Fruit fly (Drosophila melanogaster) whole organism, wandering third instar larva: ENCODE results near the gene CG8100.

Experiments used
- Abd-B ChIP-seq: fragments of >200 bp; optimal IDR thresholded peaks from 2 replicates; lab custom pipeline; 2017; ENCODE audit warnings: missing biosample characterization, missing genetic modification characterization
- CG32264 ChIP-seq: fragments of 200-800 bp; sonication (Bioruptor generic); optimal IDR thresholded peaks from 2 replicates; lab custom pipeline; 2016; ENCODE audit warnings: missing biosample characterization, missing genetic modification characterization
- CG9705 ChIP-seq: fragments of 200-800 bp; sonication (Bioruptor generic); optimal IDR thresholded peaks from 2 replicates; lab custom pipeline; 2018; ENCODE audit warnings: missing biosample characterization, mild to moderate bottlenecking, missing genetic modification characterization
- CrebA ChIP-seq: fragments of 200-800 bp; sonication (Bioruptor generic); optimal IDR thresholded peaks from 2 replicates; lab custom pipeline; 2016; ENCODE audit warnings: missing biosample characterization, mild to moderate bottlenecking, missing genetic modification characterization, borderline replicate concordance
- Dfd ChIP-seq: fragments of >200 bp; optimal IDR thresholded peaks from 2 replicates; lab custom pipeline; 2017; ENCODE audit warnings: missing biosample characterization, missing genetic modification characterization
- Dif ChIP-seq: fragments of 200-275, 200-300 bp; sonication (Bioruptor generic); optimal IDR thresholded peaks from 2 replicates; lab custom pipeline; 2018; ENCODE audit warnings: missing biosample characterization, missing genetic modification characterization; ENCODE audit not compliant: partially characterized antibody
- GATAd ChIP-seq: sonication (Bioruptor generic); optimal IDR thresholded peaks from 2 replicates; lab custom pipeline; 2016; ENCODE audit warnings: missing biosample characterization, missing genetic modification characterization
- HLH106 ChIP-seq: fragments of 200-800 bp; optimal IDR thresholded peaks from 3 replicates; lab custom pipeline; 2019; ENCODE audit warnings: missing biosample characterization, mild to moderate bottlenecking, missing genetic modification characterization, moderate library complexity
- Hnf4 ChIP-seq: fragments of 200-800 bp; sonication (Bioruptor generic); optimal IDR thresholded peaks from 2 replicates; lab custom pipeline; 2016; ENCODE audit warnings: missing biosample characterization, mild to moderate bottlenecking, missing genetic modification characterization
- Hr78 ChIP-seq: fragments of >200 bp; optimal IDR thresholded peaks from 2 replicates; lab custom pipeline; 2017; ENCODE audit warnings: missing biosample characterization, missing genetic modification characterization
- Hr83 ChIP-seq: fragments of 200-300 bp; sonication (Bioruptor generic); optimal IDR thresholded peaks from 2 replicates; lab custom pipeline; 2016; ENCODE audit warnings: missing biosample characterization, mild to moderate bottlenecking, missing genetic modification characterization, moderate library complexity; ENCODE audit not compliant: poor library complexity, severe bottlenecking
- Jra ChIP-seq: sonication (Bioruptor generic); optimal IDR thresholded peaks from 2 replicates; lab custom pipeline; 2016; ENCODE audit warnings: missing biosample characterization, missing genetic modification characterization
- Mio ChIP-seq: sonication (Bioruptor generic); optimal IDR thresholded peaks from 2 replicates; lab custom pipeline; 2016; ENCODE audit warnings: missing biosample characterization, missing genetic modification characterization
- Myc ChIP-seq: fragments of >200 bp; optimal IDR thresholded peaks from 2 replicates; lab custom pipeline; 2017
- N ChIP-seq: fragments of >200 bp; optimal IDR thresholded peaks from 2 replicates; lab custom pipeline; 2018; ENCODE audit warnings: missing biosample characterization, missing external identifiers, missing genetic modification characterization
- OdsH ChIP-seq: fragments of 200-800 bp; sonication (Bioruptor generic); optimal IDR thresholded peaks from 2 replicates; lab custom pipeline; 2016; ENCODE audit warnings: missing biosample characterization, mild to moderate bottlenecking, missing genetic modification characterization
- Rel ChIP-seq, 2 experiments: fragments of 200-800 bp; sonication (Bioruptor generic) in 1 of 2; optimal IDR thresholded peaks; 2 replicates in 1 of 2; 3 replicates in 1 of 2; lab custom pipeline; 2016 to 2019; ENCODE audit warnings: mild to moderate bottlenecking in 2 of 2, missing biosample characterization in 2 of 2, missing genetic modification characterization in 2 of 2, moderate library complexity in 1 of 2
- Sp1 ChIP-seq: fragments of 200-800 bp; sonication (Bioruptor generic); optimal IDR thresholded peaks from 3 replicates; lab custom pipeline; 2019; ENCODE audit warnings: missing biosample characterization, mild to moderate bottlenecking, missing genetic modification characterization, moderate library complexity
- Vsx2 ChIP-seq: fragments of 200-300, 225-300 bp; sonication (Bioruptor generic); optimal IDR thresholded peaks from 2 replicates; lab custom pipeline; 2018; ENCODE audit warnings: missing biosample characterization, missing genetic modification characterization; ENCODE audit not compliant: partially characterized antibody
- br ChIP-seq: fragments of 200-800 bp; sonication (Bioruptor generic); optimal IDR thresholded peaks from 2 replicates; lab custom pipeline; 2016; ENCODE audit warnings: missing biosample characterization, missing genetic modification characterization
- brk ChIP-seq: fragments of 200-800 bp; sonication (Bioruptor generic); optimal IDR thresholded peaks from 2 replicates; lab custom pipeline; 2016; ENCODE audit warnings: missing biosample characterization, mild to moderate bottlenecking, missing genetic modification characterization
- dl ChIP-seq, 2 experiments: fragments of 175-275, 200-275 bp in 1 of 2; fragments of 200-275 bp in 1 of 2; sonication (Bioruptor generic); optimal IDR thresholded peaks; lab custom pipeline; 2018; ENCODE audit warnings: mild to moderate bottlenecking in 2 of 2, missing biosample characterization in 2 of 2, missing genetic modification characterization in 2 of 2, moderate library complexity in 2 of 2; ENCODE audit not compliant: partially characterized antibody in 2 of 2, insufficient read depth in 1 of 2
- dmrt93B ChIP-seq: fragments of 200-800 bp; sonication (Bioruptor generic); optimal IDR thresholded peaks from 2 replicates; lab custom pipeline; 2018; ENCODE audit warnings: missing biosample characterization, mild to moderate bottlenecking, missing genetic modification characterization
- dsf ChIP-seq: sonication (Bioruptor generic); optimal IDR thresholded peaks from 2 replicates; lab custom pipeline; 2016; ENCODE audit warnings: missing biosample characterization, missing genetic modification characterization, borderline replicate concordance
- ey ChIP-seq: fragments of 200-800 bp; sonication (Bioruptor generic); optimal IDR thresholded peaks from 2 replicates; lab custom pipeline; 2016; ENCODE audit warnings: missing biosample characterization, missing genetic modification characterization
- foxo ChIP-seq, 2 experiments: fragments of 200-800 bp; sonication (Bioruptor generic); optimal IDR thresholded peaks; 2 replicates in 1 of 2; 3 replicates in 1 of 2; lab custom pipeline; 2016 to 2017; ENCODE audit warnings: missing biosample characterization in 2 of 2, missing genetic modification characterization in 2 of 2
- fru ChIP-seq: fragments of 200-800 bp; sonication (Bioruptor generic); optimal IDR thresholded peaks from 3 replicates; lab custom pipeline; 2016; ENCODE audit warnings: missing biosample characterization, mild to moderate bottlenecking, missing genetic modification characterization
- h ChIP-seq: fragments of 200-800 bp; sonication (Bioruptor generic); optimal IDR thresholded peaks from 3 replicates; lab custom pipeline; 2016; ENCODE audit warnings: missing biosample characterization, mild to moderate bottlenecking, missing genetic modification characterization
- jim ChIP-seq: fragments of 175-275, 200-325 bp; sonication (Bioruptor generic); optimal IDR thresholded peaks from 2 replicates; lab custom pipeline; 2016; ENCODE audit warnings: missing biosample characterization, mild to moderate bottlenecking, missing genetic modification characterization
- lola ChIP-seq: fragments of >200 bp; optimal IDR thresholded peaks from 2 replicates; lab custom pipeline; 2017; ENCODE audit warnings: missing biosample characterization, missing genetic modification characterization
- pan ChIP-seq: fragments of >200 bp; optimal IDR thresholded peaks from 2 replicates; lab custom pipeline; 2017
- psq ChIP-seq: fragments of 200-800 bp; sonication (Bioruptor generic); optimal IDR thresholded peaks from 3 replicates; lab custom pipeline; 2017; ENCODE audit warnings: missing biosample characterization, mild to moderate bottlenecking, missing genetic modification characterization, moderate library complexity
- rgr ChIP-seq: fragments of 200-800 bp; sonication (Bioruptor generic); optimal IDR thresholded peaks from 3 replicates; lab custom pipeline; 2016; ENCODE audit warnings: missing biosample characterization, mild to moderate bottlenecking, missing genetic modification characterization
- sage ChIP-seq: fragments of 200-800 bp; sonication (Bioruptor generic); optimal IDR thresholded peaks from 2 replicates; lab custom pipeline; 2016; ENCODE audit warnings: missing biosample characterization, mild to moderate bottlenecking, missing genetic modification characterization
- sv ChIP-seq: fragments of 200-800 bp; sonication (Bioruptor generic); optimal IDR thresholded peaks from 3 replicates; lab custom pipeline; 2016; ENCODE audit warnings: missing biosample characterization, missing genetic modification characterization
- tai ChIP-seq: sonication (Bioruptor generic); optimal IDR thresholded peaks from 2 replicates; lab custom pipeline; 2016; ENCODE audit warnings: missing biosample characterization, missing genetic modification characterization
- usp ChIP-seq: fragments of >200 bp; optimal IDR thresholded peaks from 2 replicates; lab custom pipeline; 2017; ENCODE audit warnings: missing biosample characterization, missing genetic modification characterization
- woc ChIP-seq: sonication (Bioruptor generic); optimal IDR thresholded peaks from 2 replicates; lab custom pipeline; 2016; ENCODE audit warnings: missing biosample characterization, mild to moderate bottlenecking, missing genetic modification characterization

Gene CG8100

DNA sequence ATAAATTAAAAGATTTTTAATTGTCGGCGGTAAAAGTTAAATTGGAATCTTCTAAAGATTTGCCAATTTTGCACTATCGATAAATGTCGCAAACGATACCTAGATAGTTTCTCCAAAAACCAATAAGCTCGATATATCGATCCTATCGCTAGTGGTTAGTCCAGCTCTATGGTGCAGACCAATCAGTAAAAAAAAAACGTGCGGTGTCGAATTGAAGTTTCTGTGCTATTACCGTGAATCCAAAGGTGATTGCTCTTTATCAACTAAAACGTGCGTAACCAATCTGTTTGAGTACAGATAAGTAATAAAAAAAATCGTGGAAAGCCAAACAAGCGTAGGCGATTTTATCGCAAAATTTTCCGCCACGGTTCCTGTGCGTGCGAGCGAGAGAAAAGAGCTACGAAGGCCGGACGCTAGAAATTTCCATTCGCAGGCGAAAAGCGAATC, 46.5 kb upstream of the CG8100 start, which contains the start of gene Hsp110:
Gene Hsp110, plus strand, starts transcription at position 153 of the 447 bp plus-strand sequence.
- TF ChIP-seq rgr (GFP tag; lab: Kevin White, UChicago) (peak; percentile 62), woc (GFP tag; lab: Kevin White, UChicago) (peak; percentile 7), ey (GFP tag; lab: Kevin White, UChicago) (no peak), Hnf4 (peak; percentile 83), GATAd (GFP tag; lab: Kevin White, UChicago) (peak; percentile 18), usp (GFP tag; lab: Kevin White, UChicago) (no peak), CG9705 (GFP tag; lab: Kevin White, UChicago) (no peak), Vsx2 (GFP tag; lab: Kevin White, UChicago) (no peak), OdsH (GFP tag; lab: Kevin White, UChicago) (peak; percentile 21), lola (GFP tag; lab: Kevin White, UChicago) (no peak), Jra (GFP tag; lab: Kevin White, UChicago) (peak; percentile 66), Hr78 (GFP tag; lab: Kevin White, UChicago) (no peak), CG32264 (GFP tag; lab: Kevin White, UChicago) (peak; percentile 7), jim (GFP tag; lab: Kevin White, UChicago) (peak; percentile 51), sv (GFP tag; lab: Kevin White, UChicago) (no peak), foxo (GFP tag; optimal IDR thresholded peaks at IDR 0.05; lab: Kevin White, UChicago) (peak in 1 of 2 experiments; percentile 6), fru (GFP tag; lab: Kevin White, UChicago) (no peak), Mio (GFP tag; lab: Kevin White, UChicago) (no peak), pan (lab: Kevin White, UChicago) (no peak), Rel (GFP tag; optimal IDR thresholded peaks at IDR 0.05; lab: Kevin White, UChicago) (no peak), Rel (tag; optimal IDR thresholded peaks at IDR 0.05; lab: Kevin White, UChicago) (peak; percentile 30), h (GFP tag; lab: Kevin White, UChicago) (peak; percentile 28), Dif (GFP tag; lab: Kevin White, UChicago) (no peak), br (GFP tag; lab: Kevin White, UChicago) (peak; percentile 31), Abd-B (GFP tag; lab: Kevin White, UChicago) (no peak), dl (GFP tag; optimal IDR thresholded peaks at IDR 0.05; lab: Kevin White, UChicago; ENCODE audit: insufficient read depth in 1 of 2, partially characterized antibody in 2 of 2) (no peak), Dfd (GFP tag; lab: Kevin White, UChicago) (no peak), N (GFP tag; lab: Kevin White, UChicago) (no peak), CrebA (no peak), HLH106 (no peak), brk (GFP tag; lab: Kevin White, UChicago) (no peak), tai (GFP tag; lab: Kevin White, UChicago) (no peak), Sp1 (GFP tag; lab: Kevin White, UChicago) (peak; percentile 39), psq (GFP tag; lab: Kevin White, UChicago) (no peak), Myc (no peak), dmrt93B (GFP tag; lab: Kevin White, UChicago) (no peak), dsf (GFP tag; lab: Kevin White, UChicago) (peak; percentile 33), sage (peak; percentile 72), Hr83 (GFP tag; lab: Kevin White, UChicago) (peak; percentile 67)
